Fruit fly (Drosophila melanogaster) whole organism, embryonic: ENCODE data around the gene CG4607.

Experiments used
- Aef1 ChIP-seq: fragments of 200-800 bp; sonication (Bioruptor generic); IDR thresholded peaks from 3 replicates; pipeline ENCODE4 v1.3.6; 2022; ENCODE audit warnings: missing biosample characterization, missing genetic modification characterization
- Atf3 ChIP-seq: fragments of 200-800 bp; sonication (Bioruptor generic); optimal IDR thresholded peaks from 3 replicates; lab custom pipeline; 2016; ENCODE audit warnings: missing biosample characterization, missing genetic modification characterization
- B-H1 ChIP-seq: fragments of 200-800 bp; sonication (Bioruptor generic); IDR thresholded peaks from 3 replicates; pipeline ENCODE4 v1.3.6; 2022; ENCODE audit warnings: missing biosample characterization, missing genetic modification characterization
- B-H2 ChIP-seq: fragments of 200-800 bp; sonication (Bioruptor generic); optimal IDR thresholded peaks from 2 replicates; lab custom pipeline; 2018; ENCODE audit warnings: missing biosample characterization, mild to moderate bottlenecking, missing genetic modification characterization
- CG10209 ChIP-seq: fragments of 200-800 bp; sonication (Bioruptor generic); optimal IDR thresholded peaks from 3 replicates; lab custom pipeline; 2017; ENCODE audit warnings: missing biosample characterization, mild to moderate bottlenecking, missing genetic modification characterization, missing genetic modification reagents
- CG12769 ChIP-seq: fragments of 200-800 bp; sonication (Bioruptor generic); optimal IDR thresholded peaks from 2 replicates; lab custom pipeline; 2019; ENCODE audit warnings: missing biosample characterization, mild to moderate bottlenecking, missing genetic modification characterization, moderate library complexity
- CG13624 ChIP-seq: fragments of 200-800 bp; sonication (Bioruptor generic); optimal IDR thresholded peaks from 2 replicates; lab custom pipeline; 2016; ENCODE audit warnings: missing biosample characterization, missing genetic modification characterization
- CG17361 ChIP-seq: fragments of 200-800 bp; sonication (Bioruptor generic); IDR thresholded peaks from 3 replicates; pipeline ENCODE4 v1.3.6; 2022; ENCODE audit warnings: missing biosample characterization, missing genetic modification characterization
- CG17568 ChIP-seq: fragments of 200-800 bp; sonication (Bioruptor generic); optimal IDR thresholded peaks from 2 replicates; lab custom pipeline; 2018; ENCODE audit warnings: missing biosample characterization, mild to moderate bottlenecking, missing genetic modification characterization, moderate library complexity
- CG18764 ChIP-seq: fragments of 200-800 bp; sonication (Bioruptor generic); optimal IDR thresholded peaks from 3 replicates; lab custom pipeline; 2016; ENCODE audit warnings: missing biosample characterization, missing genetic modification characterization
- CG2202 ChIP-seq: fragments of 200-800 bp; sonication (Bioruptor generic); optimal IDR thresholded peaks from 2 replicates; lab custom pipeline; 2018; ENCODE audit warnings: missing biosample characterization, mild to moderate bottlenecking, missing genetic modification characterization
- CG31365 ChIP-seq: fragments of 200-800 bp; sonication (Bioruptor generic); optimal IDR thresholded peaks from 2 replicates; lab custom pipeline; 2018; ENCODE audit warnings: missing biosample characterization, mild to moderate bottlenecking, missing genetic modification characterization
- CG3163 ChIP-seq: fragments of 200-800 bp; sonication (Bioruptor generic); optimal IDR thresholded peaks from 3 replicates; lab custom pipeline; 2016; ENCODE audit warnings: missing biosample characterization, missing genetic modification characterization
- CG3281 ChIP-seq: fragments of 200-800 bp; sonication (Bioruptor generic); optimal IDR thresholded peaks from 3 replicates; lab custom pipeline; 2017; ENCODE audit warnings: missing biosample characterization, mild to moderate bottlenecking, missing genetic modification characterization
- CG34422 ChIP-seq: fragments of 200-800 bp; sonication (Bioruptor generic); IDR thresholded peaks from 3 replicates; pipeline ENCODE4 v1.3.6; 2022; ENCODE audit warnings: missing biosample characterization, missing genetic modification characterization
- CG4617 ChIP-seq: fragments of 200-800 bp; sonication (Bioruptor generic); optimal IDR thresholded peaks from 3 replicates; lab custom pipeline; 2016; ENCODE audit warnings: missing biosample characterization, missing genetic modification characterization, borderline replicate concordance
- CG7839 ChIP-seq: fragments of 200-800 bp; sonication (Bioruptor generic); optimal IDR thresholded peaks from 3 replicates; lab custom pipeline; 2018; ENCODE audit warnings: missing biosample characterization, mild to moderate bottlenecking, missing genetic modification characterization, moderate library complexity
- CG8281 ChIP-seq: fragments of 200-800 bp; sonication (Bioruptor generic); optimal IDR thresholded peaks from 2 replicates; lab custom pipeline; 2018; ENCODE audit warnings: missing biosample characterization, mild to moderate bottlenecking, missing genetic modification characterization, moderate library complexity
- CG9609 ChIP-seq: fragments of 200-800 bp; sonication (Bioruptor generic); optimal IDR thresholded peaks from 3 replicates; lab custom pipeline; 2016; ENCODE audit warnings: missing biosample characterization, missing genetic modification characterization
- Dad ChIP-seq: fragments of 200-800 bp; sonication (Bioruptor generic); optimal IDR thresholded peaks from 3 replicates; lab custom pipeline; 2016; ENCODE audit warnings: missing biosample characterization, missing genetic modification characterization
- E2f2 ChIP-seq: fragments of 200-800 bp; sonication (Bioruptor generic); IDR thresholded peaks from 2 replicates; pipeline ENCODE4 v1.3.6; 2022; ENCODE audit warnings: missing biosample characterization, missing genetic modification characterization
- Ets97D ChIP-seq: fragments of 200-800 bp; sonication (Bioruptor generic); optimal IDR thresholded peaks from 3 replicates; lab custom pipeline; 2016; ENCODE audit warnings: missing biosample characterization, missing genetic modification characterization
- Fer1 ChIP-seq: fragments of 200-800 bp; sonication (Bioruptor generic); optimal IDR thresholded peaks from 2 replicates; lab custom pipeline; 2017; ENCODE audit warnings: missing biosample characterization, mild to moderate bottlenecking, missing genetic modification characterization
- HmgZ ChIP-seq: fragments of 200-800 bp; sonication (Bioruptor generic); optimal IDR thresholded peaks from 2 replicates; lab custom pipeline; 2018; ENCODE audit warnings: missing biosample characterization, mild to moderate bottlenecking, missing genetic modification characterization
- Hr78 ChIP-seq, 2 experiments: fragments of 200-800 bp in 1 of 2; fragments of >200 bp in 1 of 2; sonication (Bioruptor generic) in 1 of 2; optimal IDR thresholded peaks; 2 replicates each; lab custom pipeline; 2017 to 2019; ENCODE audit warnings: missing biosample characterization in 2 of 2, missing genetic modification characterization in 2 of 2, mild to moderate bottlenecking in 1 of 2, moderate library complexity in 1 of 2
- Kr ChIP-seq: fragments of 200-800 bp; sonication (Bioruptor generic); optimal IDR thresholded peaks from 2 replicates; lab custom pipeline; 2017; ENCODE audit warnings: missing biosample characterization, mild to moderate bottlenecking, missing genetic modification characterization
- MESR4 ChIP-seq: fragments of 200-800 bp; sonication (Bioruptor generic); optimal IDR thresholded peaks from 2 replicates; lab custom pipeline; 2018; ENCODE audit warnings: missing biosample characterization, mild to moderate bottlenecking, missing genetic modification characterization, moderate library complexity
- NC2α ChIP-seq: fragments of 200-800 bp; sonication (Bioruptor generic); optimal IDR thresholded peaks from 2 replicates; lab custom pipeline; 2016; ENCODE audit warnings: missing biosample characterization, missing genetic modification characterization
- Oaz ChIP-seq: fragments of 200-800 bp; sonication (Bioruptor generic); IDR thresholded peaks from 2 replicates; pipeline ENCODE4 v1.3.6; 2022; ENCODE audit warnings: missing biosample characterization, missing genetic modification characterization
- Pdp1 ChIP-seq, 2 experiments: fragments of 200-800 bp; sonication (Bioruptor generic); optimal IDR thresholded peaks; 3 replicates each; lab custom pipeline; 2016; ENCODE audit warnings: missing biosample characterization in 2 of 2, missing genetic modification characterization in 2 of 2, mild to moderate bottlenecking in 1 of 2, moderate library complexity in 1 of 2
- Scr ChIP-seq: fragments of 200-800 bp; sonication (Bioruptor generic); IDR thresholded peaks from 2 replicates; pipeline ENCODE4 v1.3.6; 2022; ENCODE audit warnings: missing biosample characterization, missing genetic modification characterization; ENCODE audit not compliant: partially characterized antibody
- Usf ChIP-seq: fragments of 200-800 bp; sonication (Bioruptor generic); optimal IDR thresholded peaks from 2 replicates; lab custom pipeline; 2017; ENCODE audit warnings: missing genotype, missing biosample characterization, missing genetic modification characterization
- Xrp1 ChIP-seq: fragments of 200-800 bp; sonication (Bioruptor generic); IDR thresholded peaks from 2 replicates; pipeline ENCODE4 v1.3.6; 2022; ENCODE audit warnings: missing biosample characterization, missing genetic modification characterization
- ara ChIP-seq: fragments of 200-800 bp; sonication (Bioruptor generic); IDR thresholded peaks from 2 replicates; pipeline ENCODE4 v1.3.6; 2022; ENCODE audit warnings: missing biosample characterization, missing genetic modification characterization
- bigmax ChIP-seq: fragments of 200-800 bp; sonication (Bioruptor generic); optimal IDR thresholded peaks from 2 replicates; lab custom pipeline; 2018; ENCODE audit warnings: missing biosample characterization, mild to moderate bottlenecking, missing genetic modification characterization
- btn ChIP-seq: fragments of 200-800 bp; sonication (Bioruptor generic); optimal IDR thresholded peaks from 2 replicates; lab custom pipeline; 2016; ENCODE audit warnings: missing biosample characterization, missing genetic modification characterization
- chinmo ChIP-seq: fragments of 200-800 bp; sonication (Bioruptor generic); IDR thresholded peaks from 4 replicates; pipeline ENCODE4 v1.3.6; 2022; ENCODE audit warnings: missing biosample characterization, missing genetic modification characterization; ENCODE audit not compliant: partially characterized antibody
- chn ChIP-seq: fragments of 200-800 bp; sonication (Bioruptor generic); optimal IDR thresholded peaks from 2 replicates; lab custom pipeline; 2016; ENCODE audit warnings: missing biosample characterization, missing genetic modification characterization
- dimm ChIP-seq: fragments of 200-800 bp; sonication (Bioruptor generic); IDR thresholded peaks from 2 replicates; pipeline ENCODE4 v1.3.6; 2022; ENCODE audit warnings: missing biosample characterization, missing genetic modification characterization
- dmrt99B ChIP-seq: fragments of 200-800 bp; sonication (Bioruptor generic); optimal IDR thresholded peaks from 2 replicates; lab custom pipeline; 2018; ENCODE audit warnings: missing biosample characterization, mild to moderate bottlenecking, missing genetic modification characterization, moderate library complexity
- eve ChIP-seq, 2 experiments: fragments of >200 bp; optimal IDR thresholded peaks; 2 replicates each; lab custom pipeline; 2017; ENCODE audit warnings: missing biosample characterization in 2 of 2, missing genetic modification characterization in 2 of 2
- ewg ChIP-seq: fragments of 200-800 bp; sonication (Bioruptor generic); optimal IDR thresholded peaks from 3 replicates; lab custom pipeline; 2017; ENCODE audit warnings: mild to moderate bottlenecking, missing biosample characterization, missing genetic modification reagents, missing genetic modification characterization
- gro ChIP-seq: fragments of 200-800 bp; sonication (Bioruptor generic); optimal IDR thresholded peaks from 2 replicates; lab custom pipeline; 2016; ENCODE audit warnings: missing biosample characterization, missing genetic modification characterization
- jigr1 ChIP-seq: fragments of 200-800 bp; sonication (Bioruptor generic); IDR thresholded peaks from 3 replicates; pipeline ENCODE4 v1.3.6; 2022; ENCODE audit warnings: missing biosample characterization, missing genetic modification characterization
- org-1 ChIP-seq: fragments of 200-800 bp; sonication (Bioruptor generic); optimal IDR thresholded peaks from 2 replicates; lab custom pipeline; 2017; ENCODE audit warnings: missing biosample characterization, missing genetic modification characterization
- run ChIP-seq: fragments of 200-800 bp; sonication (Bioruptor generic); optimal IDR thresholded peaks from 3 replicates; lab custom pipeline; 2018; ENCODE audit warnings: missing biosample characterization, mild to moderate bottlenecking, missing genetic modification characterization
- sisA ChIP-seq: fragments of 200-800 bp; sonication (Bioruptor generic); IDR thresholded peaks from 2 replicates; pipeline ENCODE4 v1.3.6; 2022; ENCODE audit warnings: missing biosample characterization, missing genetic modification characterization
- slp2 ChIP-seq: fragments of 200-800 bp; sonication (Bioruptor generic); optimal IDR thresholded peaks from 2 replicates; lab custom pipeline; 2016; ENCODE audit warnings: missing biosample characterization, missing genetic modification characterization
- so ChIP-seq: fragments of 200-800 bp; sonication (Bioruptor generic); IDR thresholded peaks from 3 replicates; pipeline ENCODE4 v1.3.6; 2022; ENCODE audit warnings: missing biosample characterization, missing genetic modification characterization
- sob ChIP-seq: fragments of 200-800 bp; sonication (Bioruptor generic); IDR thresholded peaks from 2 replicates; pipeline ENCODE4 v1.3.6; 2022; ENCODE audit warnings: missing biosample characterization, missing genetic modification characterization
- sug ChIP-seq: fragments of 200-800 bp; optimal IDR thresholded peaks from 2 replicates; lab custom pipeline; 2019; ENCODE audit warnings: missing biosample characterization, mild to moderate bottlenecking, missing genetic modification characterization, moderate library complexity

Gene CG4607

dm6 chrX:7097859-7098303 is 28.7 kb downstream of the CG4607 start, which contains the start of gene Sxl (continued):
- TF ChIP-seq bigmax (peak; percentile 38), CG3281 (GFP tag; lab: Kevin White, UChicago) (peak; percentile 54), NC2α (GFP tag; lab: Kevin White, UChicago) (peak; percentile 71), ewg (GFP tag; lab: Kevin White, UChicago) (no peak), chn (GFP tag; lab: Kevin White, UChicago) (no peak), Ets97D (peak; percentile 87), Aef1 (peak; percentile 74), org-1 (GFP tag; lab: Kevin White, UChicago) (no peak), CG9609 (peak; percentile 8), run (tag; lab: Kevin White, UChicago) (peak; percentile 15), MESR4 (GFP tag; lab: Kevin White, UChicago) (peak; percentile 79), chinmo (GFP tag; lab: Robert Waterston, UW) (0 out of 4 replicates have a peak, but pooled peaks have one; percentile 62), HmgZ (tag; lab: Kevin White, UChicago) (peak; percentile 69), slp2 (GFP tag; lab: Kevin White, UChicago) (no peak), Xrp1 (GFP tag; lab: Robert Waterston, UW) (peak; percentile 27; the same call in 1 of the 2 replicates), Scr (peak; percentile 15), so (GFP tag; lab: Robert Waterston, UW) (no peak), CG17361 (0 out of 3 replicates have a peak, but pooled peaks have one; percentile 20), E2f2 (GFP tag; lab: Robert Waterston, UW) (peak; percentile 77), jigr1 (no peak), CG7839 (peak; percentile 15), sisA (no peak), ara (GFP tag; lab: Robert Waterston, UW) (no peak), dmrt99B (peak; percentile 19), CG8281 (tag; lab: Kevin White, UChicago) (no peak), sob (peak; percentile 41), sug (tag; lab: Kevin White, UChicago) (peak; percentile 23), gro (GFP tag; lab: Kevin White, UChicago) (peak; percentile 13), CG13624 (GFP tag; lab: Kevin White, UChicago) (peak; percentile 46), Pdp1 (GFP tag; optimal IDR thresholded peaks at IDR 0.05; lab: Kevin White, UChicago) (peak in 1 of 2 experiments; percentile 52), Atf3 (GFP tag; lab: Kevin White, UChicago) (no peak), Hr78 (GFP tag; optimal IDR thresholded peaks at IDR 0.05; lab: Kevin White, UChicago) (no peak), eve (GFP tag; optimal IDR thresholded peaks at IDR 0.05; lab: Kevin White, UChicago) (no peak), CG12769 (peak; percentile 41), Usf (GFP tag; lab: Kevin White, UChicago) (no peak), dimm (GFP tag; lab: Robert Waterston, UW) (no peak), CG17568 (peak; percentile 36), CG4617 (GFP tag; lab: Kevin White, UChicago) (peak; percentile 55), Fer1 (GFP tag; lab: Kevin White, UChicago) (peak; percentile 27), CG18764 (peak; percentile 2), CG10209 (GFP tag; lab: Kevin White, UChicago) (no peak), CG2202 (tag; lab: Kevin White, UChicago) (peak; percentile 29), btn (GFP tag; lab: Kevin White, UChicago) (no peak), CG34422 (GFP tag; lab: Robert Waterston, UW) (peak; percentile 35; the same call in 1 of the 3 replicates), B-H1 (GFP tag; lab: Robert Waterston, UW) (no peak), Kr (GFP tag; lab: Kevin White, UChicago) (no peak), B-H2 (GFP tag; lab: Kevin White, UChicago) (peak; percentile 15), Oaz (GFP tag; lab: Robert Waterston, UW) (no peak), CG31365 (tag; lab: Kevin White, UChicago) (peak; percentile 46), Dad (GFP tag; lab: Kevin White, UChicago) (peak; percentile 6), CG3163 (GFP tag; lab: Kevin White, UChicago) (peak; percentile 21)
